Worm (Caenorhabditis elegans): ENCODE results near the gene F20D6.12.

- TF ChIP-seq rnt-1 (tag; optimal IDR thresholded peaks at IDR 0.05) (no peak), elt-2 (tag; optimal IDR thresholded peaks at IDR 0.05) (no peak), odd-2 (tag; optimal IDR thresholded peaks at IDR 0.05) (no peak), ama-1 (optimal IDR thresholded peaks at IDR 0.05) (no peak), unc-3 (GFP tag; conservative IDR thresholded peaks at IDR 0.05) (no peak), unc-3 (tag; optimal IDR thresholded peaks at IDR 0.05) (no peak), K09A11.1 (tag; optimal IDR thresholded peaks at IDR 0.05; ENCODE audit: insufficient read depth) (no peak), madf-2 (tag; optimal IDR thresholded peaks at IDR 0.05) (no peak), lin-11 (tag; optimal IDR thresholded peaks at IDR 0.05) (no peak), T23F11.4 (GFP tag; optimal IDR thresholded peaks at IDR 0.05) (no peak), F13H6.1 (tag; optimal IDR thresholded peaks at IDR 0.05) (no peak), tbx-7 (tag; optimal IDR thresholded peaks at IDR 0.05) (no peak)
Measured at ce11 chrV:8163199-8163598, 26.7 kb downstream of the F20D6.12 start.
